Fruit fly (Drosophila melanogaster): ENCODE data around the gene Thor.
A peak's percentile ranks its signal among the peaks of the same experiment; 100 is the strongest.

Gene Thor

dm6 chr2L:3524729-3525181 is 46.5 kb downstream of the Thor start, which contains the start of gene CG8852 (continued):
- TF ChIP-seq CG4730 (GFP tag; IDR thresholded peaks at IDR 0.05) = 0 out of 2 replicates have a peak, but pooled peaks have one; percentile 28
- TF ChIP-seq cg (GFP tag; optimal IDR thresholded peaks at IDR 0.05) = no peak
- TF ChIP-seq abd-A (tag; optimal IDR thresholded peaks at IDR 0.05) = no peak
- no peak for TF ChIP-seq CG3995 (GFP tag; optimal IDR thresholded peaks at IDR 0.05)
- TF ChIP-seq CG2678 (tag; optimal IDR thresholded peaks at IDR 0.05) = no peak
- TF ChIP-seq Ssrp (tag; optimal IDR thresholded peaks at IDR 0.05) = peak; percentile 7
- TF ChIP-seq schlank (tag; optimal IDR thresholded peaks at IDR 0.05) = no peak
- no peak for TF ChIP-seq btn (GFP tag; optimal IDR thresholded peaks at IDR 0.05)
- TF ChIP-seq zfh1 (GFP tag; IDR thresholded peaks at IDR 0.05) = 0 out of 3 replicates have a peak, but pooled peaks have one; percentile 27
- TF ChIP-seq CG12659 (GFP tag; optimal IDR thresholded peaks at IDR 0.05) = no peak
- no peak for TF ChIP-seq CG5953 (GFP tag; IDR thresholded peaks at IDR 0.05)
- no peak for TF ChIP-seq D (optimal IDR thresholded peaks at IDR 0.05)
- TF ChIP-seq D (GFP tag; optimal IDR thresholded peaks at IDR 0.05) = no peak
- TF ChIP-seq org-1 (GFP tag; optimal IDR thresholded peaks at IDR 0.05) = no peak
- TF ChIP-seq CG4328 (GFP tag; optimal IDR thresholded peaks at IDR 0.05) = peak; percentile 12
- no peak for TF ChIP-seq Six4 (GFP tag; optimal IDR thresholded peaks at IDR 0.05)
- no peak for TF ChIP-seq ERR (GFP tag; optimal IDR thresholded peaks at IDR 0.05)
- TF ChIP-seq CG2116 (GFP tag; optimal IDR thresholded peaks at IDR 0.05) = no peak
- no peak for TF ChIP-seq CG10431 (GFP tag; optimal IDR thresholded peaks at IDR 0.05)
- TF ChIP-seq ewg (GFP tag; optimal IDR thresholded peaks at IDR 0.05) = no peak
- TF ChIP-seq nau (GFP tag; optimal IDR thresholded peaks at IDR 0.05) = no peak
- no peak for TF ChIP-seq CG2199 (GFP tag; IDR thresholded peaks at IDR 0.05)
- no peak for TF ChIP-seq sqz (GFP tag; optimal IDR thresholded peaks at IDR 0.05)
- TF ChIP-seq toy (GFP tag; IDR thresholded peaks at IDR 0.05) = no peak
- no peak for TF ChIP-seq CG32767 (GFP tag; IDR thresholded peaks at IDR 0.05)
- no peak for TF ChIP-seq NC2α (GFP tag; optimal IDR thresholded peaks at IDR 0.05)
- no peak for TF ChIP-seq sima (GFP tag; optimal IDR thresholded peaks at IDR 0.05)
- TF ChIP-seq Ada2b (GFP tag; IDR thresholded peaks at IDR 0.05) = no peak
- no peak for TF ChIP-seq da (GFP tag; optimal IDR thresholded peaks at IDR 0.05)
- no peak for TF ChIP-seq CG18619 (GFP tag; optimal IDR thresholded peaks at IDR 0.05)
- peak; percentile 0 for TF ChIP-seq Dek (tag; optimal IDR thresholded peaks at IDR 0.05)
- peak; percentile 6 for TF ChIP-seq CG12942 (GFP tag; optimal IDR thresholded peaks at IDR 0.05)
- TF ChIP-seq CG7963 (GFP tag; IDR thresholded peaks at IDR 0.05; ENCODE audit: partially characterized antibody) = no peak
- no peak for TF ChIP-seq CG10209 (GFP tag; optimal IDR thresholded peaks at IDR 0.05)
- no peak for TF ChIP-seq CrebB (tag; optimal IDR thresholded peaks at IDR 0.05)
- TF ChIP-seq CG30403 (GFP tag; optimal IDR thresholded peaks at IDR 0.05) = no peak
- TF ChIP-seq CG11723 (GFP tag; optimal IDR thresholded peaks at IDR 0.05) = no peak
- no peak for TF ChIP-seq Sry-β (GFP tag; optimal IDR thresholded peaks at IDR 0.05)
- TF ChIP-seq psq (GFP tag; optimal IDR thresholded peaks at IDR 0.05) = no peak
- no peak for TF ChIP-seq crol (GFP tag; IDR thresholded peaks at IDR 0.05)
- TF ChIP-seq Adf1 (GFP tag; IDR thresholded peaks at IDR 0.05) = no peak
- TF ChIP-seq ranshi (GFP tag; IDR thresholded peaks at IDR 0.05) = no peak
- TF ChIP-seq jigr1 (GFP tag; IDR thresholded peaks at IDR 0.05) = no peak
- TF ChIP-seq CG4424 (GFP tag; optimal IDR thresholded peaks at IDR 0.05) = no peak
- no peak for TF ChIP-seq CG1024 (GFP tag; IDR thresholded peaks at IDR 0.05)
- no peak for TF ChIP-seq en (GFP tag; optimal IDR thresholded peaks at IDR 0.05)
- no peak for TF ChIP-seq lab (GFP tag; optimal IDR thresholded peaks at IDR 0.05)
- no peak for TF ChIP-seq Ravus (GFP tag; IDR thresholded peaks at IDR 0.05)
- TF ChIP-seq CG9876 (GFP tag; optimal IDR thresholded peaks at IDR 0.05) = no peak
- TF ChIP-seq wdn (GFP tag; IDR thresholded peaks at IDR 0.05) = no peak
- no peak for TF ChIP-seq NC2β (GFP tag; optimal IDR thresholded peaks at IDR 0.05)
- TF ChIP-seq CG16779 (GFP tag; IDR thresholded peaks at IDR 0.05) = no peak
- TF ChIP-seq Dref (GFP tag; IDR thresholded peaks at IDR 0.05) = no peak
